Worm (Caenorhabditis elegans) whole organism, young adult: ENCODE results near the gene pptr-1.
"Not testable (repeated sequence)": the region's sequence is repeated elsewhere in the genome, so short reads cannot be mapped to it uniquely, and the experiment has no call there.

Source experiments
- ZK185.1 ChIP-seq: sonication (generic microtip); optimal IDR thresholded peaks from 2 replicates; lab custom pipeline; 2016; ENCODE audit warnings: mild to moderate bottlenecking, missing genetic modification characterization, missing compliant biosample characterization; ENCODE audit not compliant: poor library complexity, severe bottlenecking
- efl-1 ChIP-seq: fragments of 150-350 bp; optimal IDR thresholded peaks from 2 replicates; lab custom pipeline; 2014; ENCODE audit warnings: missing biosample characterization, missing genetic modification reagents, missing genetic modification characterization
- fkh-3 ChIP-seq: sonication (generic microtip); optimal IDR thresholded peaks from 2 replicates; lab custom pipeline; 2016; ENCODE audit warnings: mild to moderate bottlenecking, missing genetic modification characterization, missing compliant biosample characterization
- nhr-27 ChIP-seq: fragments of 200-800 bp; sonication (Bioruptor generic); optimal IDR thresholded peaks from 2 replicates; lab custom pipeline; 2018; ENCODE audit warnings: mild to moderate bottlenecking, missing genetic modification characterization, moderate library complexity, missing compliant biosample characterization
- nhr-80 ChIP-seq: sonication (generic microtip); optimal IDR thresholded peaks from 2 replicates; lab custom pipeline; 2016; ENCODE audit warnings: missing genetic modification characterization, missing compliant biosample characterization
- pha-4 ChIP-seq: fragments of 150-350 bp; sonication (generic microtip); optimal IDR thresholded peaks from 2 replicates; lab custom pipeline; 2014; ENCODE audit warnings: missing biosample characterization, missing genetic modification reagents, missing genetic modification characterization
- rcor-1 ChIP-seq: fragments of 200-800 bp; sonication (Bioruptor generic); IDR thresholded peaks from 2 replicates; pipeline ENCODE4 v1.3.6; 2022; ENCODE audit warnings: missing genetic modification reagents, missing genetic modification characterization, missing compliant biosample characterization
- snpc-1.3 ChIP-seq: sonication (generic microtip); optimal IDR thresholded peaks from 2 replicates; lab custom pipeline; 2017; ENCODE audit warnings: missing genetic modification characterization, mild to moderate bottlenecking, missing compliant biosample characterization, antibody characterized with exemption, moderate library complexity, missing genotype, missing genetic modification reagents; ENCODE audit not compliant: insufficient read depth
- snpc-4 ChIP-seq, 5 experiments: fragments of 150-350 bp in 1 of 5; sonication (generic microtip) in 4 of 5; optimal IDR thresholded peaks; 2 replicates each; lab custom pipeline; 2014 to 2018; ENCODE audit warnings: missing genetic modification characterization in 5 of 5, missing biosample characterization in 3 of 5, antibody characterized with exemption in 2 of 5, mild to moderate bottlenecking in 2 of 5, missing compliant biosample characterization in 2 of 5, missing genotype in 2 of 5, moderate library complexity in 2 of 5, missing genetic modification reagents in 1 of 5
- unc-62 ChIP-seq: fragments of 150-350 bp; optimal IDR thresholded peaks from 2 replicates; lab custom pipeline; 2014; ENCODE audit warnings: missing biosample characterization, missing genetic modification reagents, missing genetic modification characterization

ce11 chrV:16338287-16339092 is 18.8 kb upstream of the pptr-1 start, which contains the start of gene slc-9B.2:
- TF ChIP-seq fkh-3; snpc-4 (GFP tag; optimal IDR thresholded peaks at IDR 0.05; lab: Kevin White, UChicago); rcor-1 (GFP tag; lab: Robert Waterston, UW); nhr-27 (tag; lab: Kevin White, UChicago); unc-62 (GFP tag; lab: Kevin White, UChicago); snpc-1.3; ZK185.1 (tag; lab: Kevin White, UChicago); pha-4: not testable (repeated sequence)
- peak; percentile 7 to 77 (median 42) for TF ChIP-seq snpc-4 (tag; optimal IDR thresholded peaks at IDR 0.05; lab: Kevin White, UChicago)
- TF ChIP-seq nhr-80 (tag; lab: Kevin White, UChicago), result peak; percentile 69
- peak; percentile 2 for TF ChIP-seq efl-1 (GFP tag; lab: Kevin White, UChicago)
